Fruit fly (Drosophila melanogaster) whole organism, embryonic: ENCODE data around the gene CG12057.

Source experiments
- Antp ChIP-seq: fragments of 200-800 bp; sonication (Bioruptor generic); optimal IDR thresholded peaks from 3 replicates; lab custom pipeline; 2016; ENCODE audit warnings: missing biosample characterization, missing genetic modification characterization
- Asciz ChIP-seq: fragments of 200-800 bp; sonication (Bioruptor generic); optimal IDR thresholded peaks from 2 replicates; lab custom pipeline; 2017; ENCODE audit warnings: missing biosample characterization, mild to moderate bottlenecking, missing genetic modification characterization, missing genetic modification reagents
- Atf-2 ChIP-seq: fragments of 200-800 bp; sonication (Bioruptor generic); optimal IDR thresholded peaks from 2 replicates; lab custom pipeline; 2016; ENCODE audit warnings: missing biosample characterization, missing genetic modification characterization
- Atf6 ChIP-seq: fragments of 200-800 bp; sonication (Bioruptor generic); IDR thresholded peaks from 2 replicates; pipeline ENCODE4 v1.3.6; 2022; ENCODE audit warnings: missing biosample characterization, missing genetic modification characterization
- Bdp1 ChIP-seq: fragments of 200-800 bp; sonication (Bioruptor generic); optimal IDR thresholded peaks from 3 replicates; lab custom pipeline; 2016; ENCODE audit warnings: missing biosample characterization, missing genetic modification characterization
- CG14860 ChIP-seq: fragments of 200-800 bp; sonication (Bioruptor generic); IDR thresholded peaks from 3 replicates; pipeline ENCODE4 v1.3.6; 2022; ENCODE audit warnings: missing biosample characterization, missing genetic modification characterization; ENCODE audit not compliant: partially characterized antibody
- CG17385 ChIP-seq: fragments of 200-800 bp; sonication (Bioruptor generic); optimal IDR thresholded peaks from 3 replicates; lab custom pipeline; 2018; ENCODE audit warnings: missing biosample characterization, mild to moderate bottlenecking, missing genetic modification characterization
- CG17802 ChIP-seq: fragments of 200-800 bp; sonication (Bioruptor generic); optimal IDR thresholded peaks from 2 replicates; lab custom pipeline; 2018; ENCODE audit warnings: missing biosample characterization, mild to moderate bottlenecking, missing genetic modification characterization, moderate library complexity
- CG17829 ChIP-seq: fragments of 200-800 bp; optimal IDR thresholded peaks from 2 replicates; lab custom pipeline; 2019; ENCODE audit warnings: missing biosample characterization, mild to moderate bottlenecking, missing genetic modification characterization, moderate library complexity
- CG18262 ChIP-seq: fragments of 200-800 bp; optimal IDR thresholded peaks from 3 replicates; lab custom pipeline; 2019; ENCODE audit warnings: missing biosample characterization, mild to moderate bottlenecking, missing genetic modification characterization, moderate library complexity
- CG2202 ChIP-seq: fragments of 200-800 bp; sonication (Bioruptor generic); optimal IDR thresholded peaks from 2 replicates; lab custom pipeline; 2018; ENCODE audit warnings: missing biosample characterization, mild to moderate bottlenecking, missing genetic modification characterization
- CG34224 ChIP-seq: fragments of 200-800 bp; sonication (Bioruptor generic); IDR thresholded peaks from 3 replicates; pipeline ENCODE4 v1.3.6; 2022; ENCODE audit warnings: missing biosample characterization, missing genetic modification characterization; ENCODE audit not compliant: partially characterized antibody
- CG6765 ChIP-seq: fragments of 200-800 bp; sonication (Bioruptor generic); optimal IDR thresholded peaks from 3 replicates; lab custom pipeline; 2017; ENCODE audit warnings: missing biosample characterization, mild to moderate bottlenecking, missing genetic modification characterization
- CG6813 ChIP-seq: fragments of 200-800 bp; sonication (Bioruptor generic); optimal IDR thresholded peaks from 2 replicates; lab custom pipeline; 2017; ENCODE audit warnings: missing biosample characterization, missing genetic modification characterization, mild to moderate bottlenecking, moderate library complexity, missing genetic modification reagents
- CG7963 ChIP-seq: fragments of 200-800 bp; sonication (Bioruptor generic); IDR thresholded peaks from 3 replicates; pipeline ENCODE4 v1.3.6; 2022; ENCODE audit warnings: missing biosample characterization, missing genetic modification characterization; ENCODE audit not compliant: partially characterized antibody
- CG9215 ChIP-seq: fragments of 200-800 bp; sonication (Bioruptor generic); IDR thresholded peaks from 2 replicates; pipeline ENCODE4 v1.3.6; 2022; ENCODE audit warnings: missing biosample characterization, missing genetic modification characterization
- CG9797 ChIP-seq: fragments of 200-800 bp; sonication (Bioruptor generic); optimal IDR thresholded peaks from 3 replicates; lab custom pipeline; 2018; ENCODE audit warnings: missing biosample characterization, mild to moderate bottlenecking, missing genetic modification characterization
- Dll ChIP-seq: fragments of 200-800 bp; sonication (Bioruptor generic); IDR thresholded peaks from 4 replicates; pipeline ENCODE4 v1.3.6; 2022; ENCODE audit warnings: missing biosample characterization, missing genetic modification characterization; ENCODE audit not compliant: partially characterized antibody
- Fer2 ChIP-seq: fragments of 200-800 bp; sonication (Bioruptor generic); optimal IDR thresholded peaks from 2 replicates; lab custom pipeline; 2018; ENCODE audit warnings: missing biosample characterization, mild to moderate bottlenecking, missing genetic modification characterization, moderate library complexity
- Fer3 ChIP-seq: fragments of 200-800 bp; sonication (Bioruptor generic); optimal IDR thresholded peaks from 2 replicates; lab custom pipeline; 2018; ENCODE audit warnings: missing biosample characterization, mild to moderate bottlenecking, missing genetic modification characterization, moderate library complexity
- Gug ChIP-seq: fragments of 200-800 bp; sonication (Bioruptor generic); IDR thresholded peaks from 4 replicates; pipeline ENCODE4 v1.3.6; 2022; ENCODE audit warnings: missing biosample characterization, missing genetic modification characterization
- MESR4 ChIP-seq: fragments of 200-800 bp; sonication (Bioruptor generic); optimal IDR thresholded peaks from 2 replicates; lab custom pipeline; 2018; ENCODE audit warnings: missing biosample characterization, mild to moderate bottlenecking, missing genetic modification characterization, moderate library complexity
- Mrtf ChIP-seq: fragments of 200-800 bp; sonication (Bioruptor generic); IDR thresholded peaks from 3 replicates; pipeline ENCODE4 v1.3.6; 2022; ENCODE audit warnings: missing biosample characterization, missing genetic modification characterization
- NC2β ChIP-seq: fragments of 200-800 bp; sonication (Bioruptor generic); optimal IDR thresholded peaks from 2 replicates; lab custom pipeline; 2016; ENCODE audit warnings: missing biosample characterization, missing genetic modification characterization
- Neu2 ChIP-seq: fragments of 200-800 bp; sonication (Bioruptor generic); optimal IDR thresholded peaks from 3 replicates; lab custom pipeline; 2016; ENCODE audit warnings: missing biosample characterization, missing genetic modification characterization, borderline replicate concordance
- Nf-YA ChIP-seq: fragments of 200-800 bp; sonication (Bioruptor generic); IDR thresholded peaks from 2 replicates; pipeline ENCODE4 v1.3.6; 2022; ENCODE audit warnings: missing biosample characterization, missing genetic modification characterization
- Ptx1 ChIP-seq: fragments of 200-800 bp; sonication (Bioruptor generic); IDR thresholded peaks from 2 replicates; pipeline ENCODE4 v1.3.6; 2022; ENCODE audit warnings: missing biosample characterization, missing genetic modification characterization
- Scr ChIP-seq: fragments of 200-800 bp; sonication (Bioruptor generic); IDR thresholded peaks from 2 replicates; pipeline ENCODE4 v1.3.6; 2022; ENCODE audit warnings: missing biosample characterization, missing genetic modification characterization; ENCODE audit not compliant: partially characterized antibody
- Six4 ChIP-seq: fragments of 200-800 bp; sonication (Bioruptor generic); optimal IDR thresholded peaks from 2 replicates; lab custom pipeline; 2016; ENCODE audit warnings: missing biosample characterization, missing genetic modification characterization
- Sry-β ChIP-seq: fragments of 200-800 bp; sonication (Bioruptor generic); optimal IDR thresholded peaks from 2 replicates; lab custom pipeline; 2018; ENCODE audit warnings: missing biosample characterization, mild to moderate bottlenecking, missing genetic modification characterization, moderate library complexity
- ara ChIP-seq: fragments of 200-800 bp; sonication (Bioruptor generic); IDR thresholded peaks from 2 replicates; pipeline ENCODE4 v1.3.6; 2022; ENCODE audit warnings: missing biosample characterization, missing genetic modification characterization
- ash1 ChIP-seq: fragments of 200-800 bp; sonication (Bioruptor generic); optimal IDR thresholded peaks from 2 replicates; lab custom pipeline; 2018; ENCODE audit warnings: missing biosample characterization, mild to moderate bottlenecking, missing genetic modification characterization
- cato ChIP-seq: fragments of 200-800 bp; sonication (Bioruptor generic); optimal IDR thresholded peaks from 2 replicates; lab custom pipeline; 2016; ENCODE audit warnings: missing biosample characterization, missing genetic modification characterization, borderline replicate concordance
- chm ChIP-seq: fragments of 200-800 bp; sonication (Bioruptor generic); IDR thresholded peaks from 2 replicates; pipeline ENCODE4 v1.3.6; 2022; ENCODE audit warnings: missing biosample characterization, missing genetic modification characterization
- crp ChIP-seq, 2 experiments: fragments of 200-800 bp; sonication (Bioruptor generic); optimal IDR thresholded peaks; 2 replicates in 1 of 2; 3 replicates in 1 of 2; lab custom pipeline; 2017; ENCODE audit warnings: missing biosample characterization in 2 of 2, missing genetic modification characterization in 2 of 2, mild to moderate bottlenecking in 1 of 2, moderate library complexity in 1 of 2
- dpn ChIP-seq, 2 experiments: fragments of 200-800 bp; sonication (Bioruptor generic); optimal IDR thresholded peaks; 3 replicates each; lab custom pipeline; 2016; ENCODE audit warnings: missing biosample characterization in 2 of 2, missing genetic modification characterization in 2 of 2
- eyg ChIP-seq: fragments of 200-800 bp; sonication (Bioruptor generic); optimal IDR thresholded peaks from 3 replicates; lab custom pipeline; 2016; ENCODE audit warnings: missing biosample characterization, missing genetic modification characterization
- gsb-n ChIP-seq: fragments of 200-800 bp; sonication (Bioruptor generic); optimal IDR thresholded peaks from 3 replicates; lab custom pipeline; 2018; ENCODE audit warnings: missing biosample characterization, mild to moderate bottlenecking, missing genetic modification characterization
- hb ChIP-seq: fragments of 200-800 bp; sonication (Bioruptor generic); IDR thresholded peaks from 3 replicates; pipeline ENCODE4 v1.3.6; 2022; ENCODE audit warnings: missing biosample characterization, missing genetic modification characterization; ENCODE audit not compliant: partially characterized antibody
- hth ChIP-seq: fragments of >200 bp; optimal IDR thresholded peaks from 2 replicates; lab custom pipeline; 2017; ENCODE audit warnings: inconsistent platforms
- jing ChIP-seq: fragments of 200-800 bp; sonication (Bioruptor generic); optimal IDR thresholded peaks from 2 replicates; lab custom pipeline; 2018; ENCODE audit warnings: missing biosample characterization, mild to moderate bottlenecking, missing genetic modification characterization
- lab ChIP-seq: fragments of 200-800 bp; sonication (Bioruptor generic); optimal IDR thresholded peaks from 3 replicates; lab custom pipeline; 2017; ENCODE audit warnings: missing biosample characterization, missing genetic modification characterization, mild to moderate bottlenecking, moderate library complexity, missing genetic modification reagents
- mld ChIP-seq: fragments of 200-800 bp; sonication (Bioruptor generic); IDR thresholded peaks from 3 replicates; pipeline ENCODE4 v1.3.6; 2022; ENCODE audit warnings: missing biosample characterization, missing genetic modification characterization; ENCODE audit not compliant: partially characterized antibody
- sisA ChIP-seq: fragments of 200-800 bp; sonication (Bioruptor generic); IDR thresholded peaks from 2 replicates; pipeline ENCODE4 v1.3.6; 2022; ENCODE audit warnings: missing biosample characterization, missing genetic modification characterization
- trem ChIP-seq: fragments of 200-800 bp; optimal IDR thresholded peaks from 3 replicates; lab custom pipeline; 2019; ENCODE audit warnings: missing biosample characterization, mild to moderate bottlenecking, missing genetic modification characterization, moderate library complexity
- trh ChIP-seq: fragments of 200-800 bp; sonication (Bioruptor generic); optimal IDR thresholded peaks from 2 replicates; lab custom pipeline; 2016; ENCODE audit warnings: missing biosample characterization, missing genetic modification characterization
- vnd ChIP-seq: fragments of 200-800 bp; sonication (Bioruptor generic); IDR thresholded peaks from 3 replicates; pipeline ENCODE4 v1.3.6; 2022; ENCODE audit warnings: missing biosample characterization, missing genetic modification characterization; ENCODE audit not compliant: partially characterized antibody
- vvl ChIP-seq: fragments of 200-800 bp; sonication (Bioruptor generic); IDR thresholded peaks from 2 replicates; pipeline ENCODE4 v1.3.6; 2022; ENCODE audit warnings: missing biosample characterization, missing genetic modification characterization
- zfh2 ChIP-seq: fragments of 200-800 bp; sonication (Bioruptor generic); optimal IDR thresholded peaks from 2 replicates; lab custom pipeline; 2016; ENCODE audit warnings: missing biosample characterization, missing genetic modification characterization

Gene CG12057

dm6 chrX:9191357-9191756 lies at the start of gene CG12057:
Gene CG12057 (plus strand): TSS chrX:9191657.
- TF ChIP-seq Asciz (GFP tag; lab: Kevin White, UChicago): no peak
- no peak for TF ChIP-seq Neu2
- TF ChIP-seq zfh2 (GFP tag; lab: Kevin White, UChicago): no peak
- TF ChIP-seq Antp: no peak
- TF ChIP-seq mld (GFP tag; lab: Robert Waterston, UW): no peak
- no peak for TF ChIP-seq CG9797 (GFP tag; lab: Kevin White, UChicago)
- TF ChIP-seq CG34224 (GFP tag; lab: Robert Waterston, UW): no peak
- no peak for TF ChIP-seq trem (tag; lab: Kevin White, UChicago)
- TF ChIP-seq Atf-2 (GFP tag; lab: Kevin White, UChicago): no peak
- TF ChIP-seq ash1 (GFP tag; lab: Kevin White, UChicago): no peak
- no peak for TF ChIP-seq eyg (GFP tag; lab: Kevin White, UChicago)
- TF ChIP-seq chm (GFP tag; lab: Robert Waterston, UW): no peak
- no peak for TF ChIP-seq CG17385
- TF ChIP-seq Scr: no peak
- TF ChIP-seq CG6765: no peak
- TF ChIP-seq Bdp1 (GFP tag; lab: Kevin White, UChicago): no peak

DNA sequence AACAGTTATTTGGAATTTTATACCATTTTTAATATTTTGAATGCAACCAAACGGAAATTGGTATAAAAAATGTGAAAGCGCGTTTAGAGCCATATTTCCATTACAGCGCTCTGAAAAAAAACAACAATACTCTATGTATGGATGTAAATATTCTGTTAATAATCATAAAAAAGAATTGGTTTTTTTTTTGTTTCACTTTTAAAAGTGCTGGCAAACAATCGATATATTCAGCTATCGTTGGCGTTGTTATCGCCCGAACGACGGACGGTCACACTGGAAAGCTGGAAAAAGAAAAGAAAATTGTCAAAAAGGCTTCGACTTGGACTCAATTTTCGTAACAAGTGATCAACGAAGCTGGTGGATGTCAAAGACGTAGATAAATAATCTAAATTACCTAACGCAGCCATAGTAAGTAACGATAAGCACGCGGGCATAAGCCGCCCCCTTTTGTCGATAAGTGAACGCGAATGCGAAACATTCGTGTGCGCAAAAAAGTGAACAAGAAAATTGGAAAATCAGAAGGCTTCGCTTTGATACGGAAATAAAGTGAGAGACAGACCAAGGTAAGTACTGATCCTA lies 49.1 kb upstream of the CG12057 start, which contains the start of gene CG7065:
CG7065 (plus strand) TSS at position 270 of the 579 bp plus-strand sequence.
- TF ChIP-seq CG14860 (GFP tag; lab: Robert Waterston, UW) (0 out of 3 replicates have a peak, but pooled peaks have one; percentile 36), CG9215 (GFP tag; lab: Robert Waterston, UW) (no peak), trem (tag; lab: Kevin White, UChicago) (peak; percentile 37), Fer3 (no peak), ara (GFP tag; lab: Robert Waterston, UW) (no peak), CG7963 (GFP tag; lab: Robert Waterston, UW) (no peak), gsb-n (tag; lab: Kevin White, UChicago) (no peak), sisA (GFP tag; lab: Robert Waterston, UW) (no peak), Fer2 (tag; lab: Kevin White, UChicago) (no peak), CG17829 (tag; lab: Kevin White, UChicago) (no peak), Nf-YA (GFP tag; lab: Robert Waterston, UW) (no peak), Gug (no peak), hth (lab: Kevin White, UChicago) (no peak), CG18262 (no peak), Mrtf (GFP tag; lab: Robert Waterston, UW) (no peak), Atf6 (GFP tag; lab: Robert Waterston, UW) (no peak), vvl (GFP tag; lab: Robert Waterston, UW) (no peak), hb (GFP tag; lab: Robert Waterston, UW) (peak; percentile 47; the same call in 2 of the 3 replicates), Dll (GFP tag; lab: Robert Waterston, UW) (peak; percentile 68), Sry-β (no peak), jing (no peak), vnd (GFP tag; lab: Robert Waterston, UW) (peak; percentile 67), Six4 (GFP tag; lab: Kevin White, UChicago) (no peak), lab (GFP tag; lab: Kevin White, UChicago) (no peak), CG2202 (tag; lab: Kevin White, UChicago) (no peak), chm (GFP tag; lab: Robert Waterston, UW) (no peak), Bdp1 (GFP tag; lab: Kevin White, UChicago) (no peak), NC2β (no peak), CG17802 (peak; percentile 2), trh (GFP tag; lab: Kevin White, UChicago) (no peak), CG6813 (GFP tag; lab: Kevin White, UChicago) (no peak), cato (GFP tag; lab: Kevin White, UChicago) (no peak), crp (GFP tag; optimal IDR thresholded peaks at IDR 0.05; lab: Kevin White, UChicago) (no peak), Ptx1 (GFP tag; lab: Robert Waterston, UW) (no peak), MESR4 (GFP tag; lab: Kevin White, UChicago) (peak; percentile 55), dpn (GFP tag; optimal IDR thresholded peaks at IDR 0.05; lab: Kevin White, UChicago) (no peak)
